Fruit fly (Drosophila melanogaster): ENCODE results near the gene ome.

Gene ome

DNA sequence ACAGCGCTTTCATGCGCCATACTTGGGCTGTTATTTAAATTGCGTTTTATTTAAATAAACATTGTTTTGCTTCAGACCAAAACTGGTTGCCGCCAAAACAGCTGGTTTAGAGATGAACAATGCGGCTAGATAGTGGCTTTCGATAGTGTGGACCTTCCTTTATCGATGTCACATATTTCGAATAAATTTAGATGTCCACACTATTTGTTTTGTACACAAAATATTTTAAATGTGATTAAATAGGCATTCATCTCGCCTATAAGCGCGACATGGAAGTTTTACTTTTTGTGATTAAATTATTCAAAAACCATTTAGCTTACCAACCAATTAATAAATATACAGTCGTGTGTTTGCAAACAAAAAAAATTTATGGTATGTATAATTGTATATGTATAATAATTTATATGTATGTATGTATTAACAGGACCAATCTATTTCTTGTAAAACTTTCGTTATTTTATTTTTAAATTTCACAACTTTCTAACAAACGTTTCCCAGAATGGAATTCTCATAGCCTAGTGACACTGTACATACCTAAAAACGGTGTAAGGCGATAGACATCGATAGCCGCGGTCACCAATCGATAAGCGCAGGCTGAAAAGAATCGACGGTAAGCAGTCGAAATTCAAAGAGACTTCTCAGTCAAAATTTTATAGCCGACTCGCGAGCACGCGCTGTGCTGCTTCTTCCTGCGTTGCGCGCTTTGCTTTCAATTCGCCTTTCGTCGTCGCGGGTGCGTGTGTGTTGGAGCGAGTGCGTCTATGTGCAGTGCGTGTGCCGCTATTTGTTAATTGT is 40.5 kb upstream of the ome start, which contains the start of the genes RecQ5 and dlp (continued):
- TF ChIP-seq ssp (GFP tag; IDR thresholded peaks at IDR 0.05): peak; percentile 63
- TF ChIP-seq slbo (GFP tag; IDR thresholded peaks at IDR 0.05): peak; percentile 91
- TF ChIP-seq CG15479 (GFP tag; optimal IDR thresholded peaks at IDR 0.05): peak; percentile 23
- peak; percentile 60 for TF ChIP-seq Asciz (GFP tag; optimal IDR thresholded peaks at IDR 0.05)
- peak; percentile 88 for TF ChIP-seq CoRest (tag; optimal IDR thresholded peaks at IDR 0.05)
- TF ChIP-seq NC2β (GFP tag; optimal IDR thresholded peaks at IDR 0.05): peak; percentile 55
- TF ChIP-seq CG10366 (GFP tag; IDR thresholded peaks at IDR 0.05): peak; percentile 76
- peak; percentile 74 for TF ChIP-seq vfl (GFP tag; optimal IDR thresholded peaks at IDR 0.05)
- peak; percentile 2 for TF ChIP-seq pnt (GFP tag; optimal IDR thresholded peaks at IDR 0.05)
- peak; percentile 71 for TF ChIP-seq gsb-n (tag; optimal IDR thresholded peaks at IDR 0.05)
- TF ChIP-seq HLHmδ (GFP tag; optimal IDR thresholded peaks at IDR 0.05): peak; percentile 74
- peak; percentile 83 for TF ChIP-seq CG15269 (tag; optimal IDR thresholded peaks at IDR 0.05)
- peak; percentile 96 for TF ChIP-seq CG42726 (GFP tag; IDR thresholded peaks at IDR 0.05; ENCODE audit: partially characterized antibody)
- peak; percentile 58; the same call in 1 of the 3 replicates for TF ChIP-seq ase (GFP tag; IDR thresholded peaks at IDR 0.05)
- peak; percentile 75 for TF ChIP-seq E2f2 (GFP tag; IDR thresholded peaks at IDR 0.05)
- no peak for TF ChIP-seq Trl (optimal IDR thresholded peaks at IDR 0.05)
- peak; percentile 66 for TF ChIP-seq Trl (GFP tag; optimal IDR thresholded peaks at IDR 0.05)
- peak; percentile 91 for TF ChIP-seq gem (tag; optimal IDR thresholded peaks at IDR 0.05)
- peak; percentile 35 for TF ChIP-seq Max (GFP tag; optimal IDR thresholded peaks at IDR 0.05)
- peak; percentile 35 for TF ChIP-seq CG3838 (GFP tag; optimal IDR thresholded peaks at IDR 0.05)
- peak; percentile 28; the same call in 1 of the 2 replicates for TF ChIP-seq CG32772 (GFP tag; IDR thresholded peaks at IDR 0.05)
- peak; percentile 79 for TF ChIP-seq ranshi (GFP tag; IDR thresholded peaks at IDR 0.05)
- no peak for TF ChIP-seq Doc2 (GFP tag; IDR thresholded peaks at IDR 0.05)
- no peak for TF ChIP-seq CG14965 (GFP tag; optimal IDR thresholded peaks at IDR 0.05; ENCODE audit: borderline replicate concordance)
- no peak for TF ChIP-seq da (GFP tag; optimal IDR thresholded peaks at IDR 0.05)
- TF ChIP-seq abd-A (tag; optimal IDR thresholded peaks at IDR 0.05): peak; percentile 51
- peak; percentile 85 for TF ChIP-seq ci (GFP tag; IDR thresholded peaks at IDR 0.05)
- peak; percentile 66 for TF ChIP-seq BtbVII (GFP tag; optimal IDR thresholded peaks at IDR 0.05)
- peak; percentile 0 for TF ChIP-seq Vsx1 (GFP tag; optimal IDR thresholded peaks at IDR 0.05)
- no peak for TF ChIP-seq gfzf (GFP tag; optimal IDR thresholded peaks at IDR 0.05)
- peak; percentile 89 for TF ChIP-seq Xbp1 (GFP tag; optimal IDR thresholded peaks at IDR 0.05)
- peak; percentile 37 for TF ChIP-seq CG12769 (tag; optimal IDR thresholded peaks at IDR 0.05)
- TF ChIP-seq CG6654 (GFP tag; optimal IDR thresholded peaks at IDR 0.05): peak; percentile 10
- 0 out of 2 replicates have a peak, but pooled peaks have one; percentile 23 for TF ChIP-seq Ptx1 (GFP tag; IDR thresholded peaks at IDR 0.05)
- peak; percentile 49 to 91 for TF ChIP-seq crp (GFP tag; optimal IDR thresholded peaks at IDR 0.05)
- TF ChIP-seq CG13424 (tag; optimal IDR thresholded peaks at IDR 0.05): peak; percentile 79
- TF ChIP-seq CG4424 (GFP tag; optimal IDR thresholded peaks at IDR 0.05): peak; percentile 83
- TF ChIP-seq CG12659 (GFP tag; optimal IDR thresholded peaks at IDR 0.05): peak; percentile 87
- peak; percentile 23 for TF ChIP-seq CG4707 (GFP tag; optimal IDR thresholded peaks at IDR 0.05)
- peak; percentile 74; the same call in 2 of the 3 replicates for TF ChIP-seq sr (GFP tag; IDR thresholded peaks at IDR 0.05)
- TF ChIP-seq bigmax (GFP tag; optimal IDR thresholded peaks at IDR 0.05): no peak
- no peak for TF ChIP-seq hth (optimal IDR thresholded peaks at IDR 0.05)
- TF ChIP-seq fd3F (GFP tag; optimal IDR thresholded peaks at IDR 0.05): peak; percentile 67
- TF ChIP-seq CG2199 (GFP tag; IDR thresholded peaks at IDR 0.05): peak; percentile 82
- TF ChIP-seq CG13123 (GFP tag; optimal IDR thresholded peaks at IDR 0.05): peak; percentile 57
- no peak for TF ChIP-seq CG10274 (GFP tag; optimal IDR thresholded peaks at IDR 0.05)
- peak; percentile 35; the same call in 1 of the 2 replicates for TF ChIP-seq CG17612 (GFP tag; IDR thresholded peaks at IDR 0.05)
- peak; percentile 96 for TF ChIP-seq sd (tag; optimal IDR thresholded peaks at IDR 0.05)
- TF ChIP-seq wek (GFP tag; optimal IDR thresholded peaks at IDR 0.05): peak; percentile 4

All from whole organism, embryonic.